In the genomic region with DNA sequence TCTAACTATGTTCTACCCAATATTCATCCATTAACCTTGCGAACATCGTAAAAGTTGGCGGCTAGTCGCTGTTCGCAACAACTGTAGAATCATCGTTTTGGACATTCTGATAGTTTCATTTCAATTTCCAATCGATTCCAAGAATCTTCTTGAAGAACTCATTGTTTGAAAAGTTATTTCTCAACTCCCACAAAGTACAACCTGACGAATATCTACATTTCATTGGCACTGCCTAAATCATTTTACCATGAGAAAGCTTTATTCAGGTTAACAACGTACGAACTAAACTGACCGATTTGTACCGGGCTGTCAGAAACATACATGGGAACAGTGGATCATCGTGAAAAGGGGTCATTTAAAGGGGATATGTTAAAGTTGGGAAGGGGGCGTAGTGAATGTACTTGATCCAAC, we compare ENCODE assay signal across 1 worm cellular context.
TF ChIP-seq lines count a peak whose summit lies in the region.

A gene (minus strand): TSS at position 148 of the 411 bp plus-strand sequence.

TF ChIP-seq in whole organism, L4 larva, 104 proteins besides CTCF, POLR2A, EP300 and RAD21 (continued from another document):
- TF ChIP-seq daf-8 (GFP tag; IDR thresholded peaks at IDR 0.05; lab: Robert Waterston, UW) (no peak), mdl-1 (tag; optimal IDR thresholded peaks at IDR 0.05; lab: Kevin White, UChicago) (no peak), unc-39 (tag; optimal IDR thresholded peaks at IDR 0.05; lab: Kevin White, UChicago) (no peak), cey-2 (tag; optimal IDR thresholded peaks at IDR 0.05; lab: Kevin White, UChicago; ENCODE audit: borderline replicate concordance, insufficient read depth) (no peak), nhr-76 (tag; optimal IDR thresholded peaks at IDR 0.05; lab: Kevin White, UChicago) (no peak), arid-1 (GFP tag; conservative IDR thresholded peaks at IDR 0.05; lab: Robert Waterston, UW) (0 out of 2 replicates have a peak, but pooled peaks have one; percentile 21), D1046.2 (GFP tag; IDR thresholded peaks at IDR 0.05; lab: Robert Waterston, UW) (no peak), hlh-11 (tag; optimal IDR thresholded peaks at IDR 0.05; lab: Kevin White, UChicago) (peak; percentile 22), mep-1 (tag; optimal IDR thresholded peaks at IDR 0.05; lab: Kevin White, UChicago) (peak; percentile 9)
TF ChIP-seq in whole organism, L4 larva: peak in this region for 22.
